Worm (Caenorhabditis elegans) whole organism, L3 larva: ENCODE results near the gene fzy-1.

Source experiments
- ama-1 ChIP-seq: fragments of 150-350 bp; optimal IDR thresholded peaks from 2 replicates; lab custom pipeline; 2018
- ceh-16 ChIP-seq: sonication (generic microtip); optimal IDR thresholded peaks from 2 replicates; lab custom pipeline; 2017; ENCODE audit warnings: missing biosample characterization, missing genetic modification characterization
- egl-27 ChIP-seq: sonication (generic microtip); optimal IDR thresholded peaks from 4 replicates; lab custom pipeline; 2017; ENCODE audit warnings: missing biosample characterization, missing genetic modification reagents, missing genetic modification characterization
- fkh-10 ChIP-seq: sonication (generic microtip); optimal IDR thresholded peaks from 2 replicates; lab custom pipeline; 2017; ENCODE audit warnings: missing biosample characterization, missing genetic modification reagents, missing genetic modification characterization
- mml-1 ChIP-seq: fragments of 150-350 bp; sonication (generic microtip); optimal IDR thresholded peaks from 3 replicates; lab custom pipeline; 2014; ENCODE audit warnings: missing biosample characterization, missing genetic modification characterization
- nhr-237 ChIP-seq: fragments of 150-350 bp; optimal IDR thresholded peaks from 2 replicates; lab custom pipeline; 2014; ENCODE audit warnings: missing biosample characterization, missing genetic modification characterization
- nhr-28 ChIP-seq: fragments of 150-350 bp; optimal IDR thresholded peaks from 2 replicates; lab custom pipeline; 2014; ENCODE audit warnings: missing biosample characterization, missing genetic modification characterization
- nhr-43 ChIP-seq: sonication (generic microtip); optimal IDR thresholded peaks from 2 replicates; lab custom pipeline; 2016; ENCODE audit warnings: mild to moderate bottlenecking, missing genetic modification characterization, missing compliant biosample characterization; ENCODE audit not compliant: poor library complexity, severe bottlenecking
- nhr-77 ChIP-seq: fragments of 150-350 bp; optimal IDR thresholded peaks from 2 replicates; lab custom pipeline; 2014; ENCODE audit warnings: missing biosample characterization, missing genetic modification characterization

DNA sequence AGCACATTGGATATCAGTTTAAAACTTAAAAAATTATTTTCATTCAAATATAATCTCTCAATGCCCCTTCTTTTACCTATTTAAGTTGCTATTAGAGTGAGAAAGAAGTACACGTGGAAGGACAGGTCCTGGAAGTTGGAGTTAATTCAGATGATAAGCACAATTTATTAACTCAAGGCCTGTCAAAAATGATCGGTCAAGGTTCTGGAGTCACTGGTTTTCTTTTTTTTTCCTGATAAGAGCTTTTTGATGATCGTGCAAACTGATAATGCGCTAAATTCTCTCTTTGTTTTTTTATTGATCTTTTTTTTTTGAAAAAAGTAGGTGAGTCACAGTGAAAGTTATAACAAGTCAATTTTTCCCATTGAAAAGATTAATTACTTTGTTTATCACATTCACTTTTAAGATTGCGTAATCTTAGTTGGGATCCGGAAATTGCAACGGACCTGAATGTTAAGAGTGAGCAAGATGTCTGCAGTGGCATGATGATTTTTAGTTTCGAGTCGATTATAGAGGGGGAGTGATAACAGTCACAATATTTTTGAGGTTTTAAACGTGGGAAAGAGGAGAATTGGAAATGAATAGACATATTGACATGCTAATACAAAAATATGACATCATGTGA lies 12.0 kb downstream of the fzy-1 start:
- TF ChIP-seq ceh-16 = no peak
- no peak for TF ChIP-seq nhr-28 (tag; lab: Kevin White, UChicago)
- no peak for TF ChIP-seq nhr-77 (tag; lab: Kevin White, UChicago)
- no peak for TF ChIP-seq ama-1 (lab: Kevin White, UChicago)
- TF ChIP-seq nhr-43 = no peak
- TF ChIP-seq egl-27 = no peak
- TF ChIP-seq nhr-237 (tag; lab: Kevin White, UChicago) = no peak
- TF ChIP-seq fkh-10 (GFP tag; lab: Kevin White, UChicago) = no peak
- no peak for TF ChIP-seq mml-1
